Worm (Caenorhabditis elegans): ENCODE measurements around the gene C01G5.25.

The C01G5.25 gene

DNA sequence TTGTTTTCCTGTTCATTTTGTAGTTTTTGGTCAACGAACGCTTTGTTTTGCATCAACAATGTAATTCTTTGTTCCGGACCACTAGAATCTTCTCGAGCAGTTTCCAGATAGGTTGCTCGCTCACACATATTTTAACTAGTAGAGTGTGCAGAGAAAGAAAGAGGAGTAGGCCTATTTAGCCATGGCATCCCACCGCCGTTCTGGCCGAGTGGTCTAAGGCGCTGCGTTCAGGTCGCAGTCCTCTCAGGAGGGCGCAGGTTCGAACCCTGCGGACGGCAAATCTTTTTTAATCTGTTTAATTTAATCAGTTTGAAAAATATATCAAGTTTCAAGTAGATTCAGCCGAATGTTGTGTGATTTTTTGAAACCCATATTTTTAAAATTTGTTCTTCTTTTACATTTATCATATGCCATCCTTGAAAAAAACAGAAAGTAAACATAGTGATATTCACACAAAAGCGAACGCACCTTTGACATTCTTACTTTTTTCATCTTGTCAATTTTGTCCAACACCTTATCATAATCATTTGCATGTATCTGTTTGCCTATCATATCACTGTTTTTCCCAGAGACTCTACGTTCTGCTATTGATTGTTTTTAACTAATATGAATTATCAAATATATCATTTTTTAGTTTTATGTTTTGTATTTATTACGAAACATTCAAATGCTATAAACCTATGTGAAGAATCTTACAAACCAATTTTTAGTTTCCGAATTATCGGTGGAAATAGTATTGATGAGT is 15.3 kb downstream of the C01G5.25 start, which contains the start of gene try-3 (continued):
- 0 out of 2 replicates have a peak, but pooled peaks have one; percentile 27 for TF ChIP-seq Y56A3A.18 (GFP tag; IDR thresholded peaks at IDR 0.05)
- TF ChIP-seq nhr-179 (tag; optimal IDR thresholded peaks at IDR 0.05), result no peak
- TF ChIP-seq mcd-1 (GFP tag; IDR thresholded peaks at IDR 0.05), result peak; percentile 82
- TF ChIP-seq B0019.2 (GFP tag; conservative IDR thresholded peaks at IDR 0.05), result peak; percentile 50; the same call in 1 of the 2 replicates
- TF ChIP-seq die-1 (tag; optimal IDR thresholded peaks at IDR 0.05), result peak; percentile 81
- TF ChIP-seq ama-1 (optimal IDR thresholded peaks at IDR 0.05), result no peak
- peak in 1 of 2 experiments; percentile 61 for TF ChIP-seq ama-1 (GFP tag; optimal IDR thresholded peaks at IDR 0.05)
- no peak for TF ChIP-seq Y67H2A.10 (GFP tag; conservative IDR thresholded peaks at IDR 0.05)
- TF ChIP-seq sptf-2 (GFP tag; optimal IDR thresholded peaks at IDR 0.05), result peak; percentile 61
- TF ChIP-seq attf-6 (GFP tag; IDR thresholded peaks at IDR 0.05), result peak; percentile 82; the same call in 1 of the 2 replicates
- TF ChIP-seq ccch-3 (GFP tag; optimal IDR thresholded peaks at IDR 0.05), result no peak
- TF ChIP-seq snpc-1.3 (tag; optimal IDR thresholded peaks at IDR 0.05; ENCODE audit: insufficient read depth), result peak; percentile 75
- no peak for TF ChIP-seq repo-1 (tag; optimal IDR thresholded peaks at IDR 0.05)
- peak; percentile 82 for TF ChIP-seq K12H6.12 (tag; optimal IDR thresholded peaks at IDR 0.05)
- TF ChIP-seq zim-3 (tag; optimal IDR thresholded peaks at IDR 0.05), result no peak
- TF ChIP-seq egl-44 (GFP tag; IDR thresholded peaks at IDR 0.05), result peak; percentile 31; the same call in 1 of the 2 replicates
- TF ChIP-seq zfh-2 (GFP tag; conservative IDR thresholded peaks at IDR 0.05), result no peak
- no peak for TF ChIP-seq F55B11.4 (tag; optimal IDR thresholded peaks at IDR 0.05; ENCODE audit: borderline replicate concordance, insufficient read depth)
- TF ChIP-seq lin-54 (GFP tag; optimal IDR thresholded peaks at IDR 0.05), result peak; percentile 74
- peak; percentile 75 for TF ChIP-seq F52B5.7 (tag; optimal IDR thresholded peaks at IDR 0.05)
- no peak for TF ChIP-seq F10E7.11 (tag; optimal IDR thresholded peaks at IDR 0.05)
- peak; percentile 47; the same call in 1 of the 2 replicates for TF ChIP-seq lir-1 (GFP tag; conservative IDR thresholded peaks at IDR 0.05)
- peak; percentile 55 for TF ChIP-seq atf-7 (tag; optimal IDR thresholded peaks at IDR 0.05)
- no peak for TF ChIP-seq F57A8.1 (GFP tag; optimal IDR thresholded peaks at IDR 0.05)
- no peak for TF ChIP-seq unc-62 (GFP tag; optimal IDR thresholded peaks at IDR 0.05)
- 0 out of 2 replicates have a peak, but pooled peaks have one; percentile 18 for TF ChIP-seq C17E4.6 (GFP tag; IDR thresholded peaks at IDR 0.05)
- TF ChIP-seq nhr-27 (tag; optimal IDR thresholded peaks at IDR 0.05), result no peak
- TF ChIP-seq pbrm-1 (GFP tag; IDR thresholded peaks at IDR 0.05), result peak; percentile 90
- TF ChIP-seq egrh-3 (GFP tag; IDR thresholded peaks at IDR 0.05), result peak; percentile 73
- TF ChIP-seq lin-35 (GFP tag; optimal IDR thresholded peaks at IDR 0.05), result peak in 1 of 3 experiments; percentile 78
- 0 out of 2 replicates have a peak, but pooled peaks have one; percentile 48 for TF ChIP-seq ztf-28 (GFP tag; IDR thresholded peaks at IDR 0.05)
- TF ChIP-seq hrde-1 (tag; optimal IDR thresholded peaks at IDR 0.05; ENCODE audit: borderline replicate concordance), result no peak
- peak; percentile 63; the same call in 1 of the 2 replicates for TF ChIP-seq ztf-25 (GFP tag; IDR thresholded peaks at IDR 0.05)
- no peak for TF ChIP-seq nfya-2 (GFP tag; IDR thresholded peaks at IDR 0.05)
- peak; percentile 42 for TF ChIP-seq madf-8 (GFP tag; conservative IDR thresholded peaks at IDR 0.05)
- peak; percentile 13 for TF ChIP-seq ets-4 (GFP tag; optimal IDR thresholded peaks at IDR 0.05)
- no peak for TF ChIP-seq aptf-2 (GFP tag; conservative IDR thresholded peaks at IDR 0.05)
- TF ChIP-seq ztf-6 (GFP tag; IDR thresholded peaks at IDR 0.05), result 0 out of 2 replicates have a peak, but pooled peaks have one; percentile 66
- TF ChIP-seq ZK185.1 (tag; optimal IDR thresholded peaks at IDR 0.05; ENCODE audit: poor library complexity, severe bottlenecking), result peak; percentile 74
- no peak for TF ChIP-seq Y53F4B.3 (GFP tag; IDR thresholded peaks at IDR 0.05)
- peak; percentile 98 for TF ChIP-seq tbp1 (GFP tag; optimal IDR thresholded peaks at IDR 0.05)
- peak; percentile 50 for TF ChIP-seq dpff-1 (tag; optimal IDR thresholded peaks at IDR 0.05)
- peak; percentile 18 for TF ChIP-seq ztf-3 (GFP tag; optimal IDR thresholded peaks at IDR 0.05)
- peak; percentile 58 for TF ChIP-seq F33H1.4 (GFP tag; IDR thresholded peaks at IDR 0.05)
- peak; percentile 78; the same call in 1 of the 2 replicates for TF ChIP-seq madf-3 (GFP tag; IDR thresholded peaks at IDR 0.05)
- TF ChIP-seq ztf-22 (GFP tag; optimal IDR thresholded peaks at IDR 0.05), result no peak
